Worm (Caenorhabditis elegans) whole organism, late embryonic: ENCODE measurements around the gene T26H5.14.

Source experiments
- C08G9.2 ChIP-seq: sonication (generic microtip); optimal IDR thresholded peaks from 2 replicates; lab custom pipeline; 2016; ENCODE audit warnings: mild to moderate bottlenecking, missing genetic modification characterization, moderate library complexity, missing compliant biosample characterization
- C38D4.7 ChIP-seq: fragments of 200-800 bp; sonication (Bioruptor generic); optimal IDR thresholded peaks from 2 replicates; lab custom pipeline; 2018; ENCODE audit warnings: mild to moderate bottlenecking, missing genetic modification characterization, moderate library complexity, missing compliant biosample characterization
- K02D7.2 ChIP-seq: sonication (generic microtip); optimal IDR thresholded peaks from 2 replicates; lab custom pipeline; 2017; ENCODE audit warnings: mild to moderate bottlenecking, missing genetic modification characterization, missing compliant biosample characterization
- K09A11.1 ChIP-seq: sonication (generic microtip); optimal IDR thresholded peaks from 2 replicates; lab custom pipeline; 2017; ENCODE audit warnings: antibody characterized with exemption, mild to moderate bottlenecking, missing genetic modification characterization, missing compliant biosample characterization; ENCODE audit not compliant: insufficient read depth
- Y22D7AL.16 ChIP-seq: sonication (generic microtip); optimal IDR thresholded peaks from 2 replicates; lab custom pipeline; 2016; ENCODE audit warnings: missing genetic modification characterization, missing compliant biosample characterization
- ceh-14 ChIP-seq: sonication (generic microtip); optimal IDR thresholded peaks from 2 replicates; lab custom pipeline; 2016; ENCODE audit warnings: missing genotype, missing genetic modification characterization, missing compliant biosample characterization
- ceh-18 ChIP-seq: sonication (generic microtip); optimal IDR thresholded peaks from 2 replicates; lab custom pipeline; 2016; ENCODE audit warnings: missing genetic modification characterization, missing compliant biosample characterization
- ceh-19 ChIP-seq: fragments of 200-800 bp; sonication (Bioruptor generic); optimal IDR thresholded peaks from 2 replicates; lab custom pipeline; 2018; ENCODE audit warnings: mild to moderate bottlenecking, missing genetic modification characterization, missing compliant biosample characterization
- ceh-2 ChIP-seq: sonication (generic microtip); optimal IDR thresholded peaks from 2 replicates; lab custom pipeline; 2016; ENCODE audit warnings: missing genotype, missing genetic modification characterization, missing compliant biosample characterization
- ceh-30 ChIP-seq: fragments of 150-350 bp; optimal IDR thresholded peaks from 2 replicates; lab custom pipeline; 2014; ENCODE audit warnings: missing biosample characterization, missing genetic modification characterization
- ceh-34 ChIP-seq: sonication (generic microtip); optimal IDR thresholded peaks from 2 replicates; lab custom pipeline; 2016; ENCODE audit warnings: mild to moderate bottlenecking, missing genetic modification characterization, missing compliant biosample characterization
- ceh-45 ChIP-seq: fragments of 200-800 bp; sonication (Bioruptor generic); IDR thresholded peaks from 2 replicates; pipeline ENCODE4 v1.3.6; 2022; ENCODE audit warnings: missing genetic modification reagents, missing genetic modification characterization, missing compliant biosample characterization
- ceh-48 ChIP-seq: sonication (generic microtip); optimal IDR thresholded peaks from 2 replicates; lab custom pipeline; 2016; ENCODE audit warnings: missing genetic modification characterization, inconsistent platforms, missing compliant biosample characterization
- ceh-9 ChIP-seq: sonication (generic microtip); optimal IDR thresholded peaks from 2 replicates; lab custom pipeline; 2016; ENCODE audit warnings: mild to moderate bottlenecking, missing genetic modification characterization, inconsistent platforms, missing compliant biosample characterization
- che-1 ChIP-seq: sonication (generic microtip); optimal IDR thresholded peaks from 2 replicates; lab custom pipeline; 2016; ENCODE audit warnings: mild to moderate bottlenecking, missing genetic modification characterization, missing compliant biosample characterization
- dmd-4 ChIP-seq: sonication (generic microtip); optimal IDR thresholded peaks from 2 replicates; lab custom pipeline; 2016; ENCODE audit warnings: borderline replicate concordance, missing genetic modification characterization, missing compliant biosample characterization
- dve-1 ChIP-seq: sonication (generic microtip); optimal IDR thresholded peaks from 2 replicates; lab custom pipeline; 2017; ENCODE audit warnings: antibody characterized with exemption, mild to moderate bottlenecking, missing genetic modification characterization, missing compliant biosample characterization
- elt-2 ChIP-seq: sonication (generic microtip); optimal IDR thresholded peaks from 2 replicates; lab custom pipeline; 2016; ENCODE audit warnings: missing genetic modification reagents, missing genetic modification characterization, missing compliant biosample characterization
- elt-4 ChIP-seq: sonication (generic microtip); optimal IDR thresholded peaks from 2 replicates; lab custom pipeline; 2016; ENCODE audit warnings: missing genetic modification characterization, missing compliant biosample characterization
- ets-4 ChIP-seq: sonication (generic microtip); optimal IDR thresholded peaks from 2 replicates; lab custom pipeline; 2016; ENCODE audit warnings: missing genetic modification characterization, missing compliant biosample characterization
- hlh-15 ChIP-seq: sonication (generic microtip); optimal IDR thresholded peaks from 2 replicates; lab custom pipeline; 2016; ENCODE audit warnings: missing genetic modification characterization, missing compliant biosample characterization
- hlh-30 ChIP-seq: sonication (generic microtip); optimal IDR thresholded peaks from 2 replicates; lab custom pipeline; 2017; ENCODE audit warnings: antibody characterized with exemption, missing genetic modification characterization, missing compliant biosample characterization; ENCODE audit not compliant: insufficient read depth
- hlh-6 ChIP-seq: sonication (generic microtip); optimal IDR thresholded peaks from 2 replicates; lab custom pipeline; 2016; ENCODE audit warnings: missing genotype, missing genetic modification characterization, missing compliant biosample characterization
- hlh-8 ChIP-seq: sonication (generic microtip); optimal IDR thresholded peaks from 2 replicates; lab custom pipeline; 2016; ENCODE audit warnings: missing genotype, missing genetic modification characterization, missing compliant biosample characterization
- lim-6 ChIP-seq: sonication (generic microtip); optimal IDR thresholded peaks from 2 replicates; lab custom pipeline; 2016; ENCODE audit warnings: missing genetic modification characterization, missing compliant biosample characterization
- lin-11 ChIP-seq: fragments of 200-800 bp; sonication (Bioruptor generic); optimal IDR thresholded peaks from 2 replicates; lab custom pipeline; 2018; ENCODE audit warnings: mild to moderate bottlenecking, missing genetic modification characterization, missing compliant biosample characterization
- madf-2 ChIP-seq: sonication (generic microtip); optimal IDR thresholded peaks from 2 replicates; lab custom pipeline; 2017; ENCODE audit warnings: missing genetic modification characterization, missing compliant biosample characterization
- mec-3 ChIP-seq: sonication (generic microtip); optimal IDR thresholded peaks from 2 replicates; lab custom pipeline; 2016; ENCODE audit warnings: borderline replicate concordance, missing genetic modification characterization, missing compliant biosample characterization
- nfya-1 ChIP-seq: sonication (generic microtip); optimal IDR thresholded peaks from 2 replicates; lab custom pipeline; 2017; ENCODE audit warnings: missing genetic modification characterization, mild to moderate bottlenecking, missing compliant biosample characterization, antibody characterized with exemption, moderate library complexity
- nhr-11 ChIP-seq: fragments of 150-350 bp; optimal IDR thresholded peaks from 2 replicates; lab custom pipeline; 2014; ENCODE audit warnings: missing biosample characterization, missing genetic modification characterization
- npax-4 ChIP-seq: sonication (generic microtip); optimal IDR thresholded peaks from 2 replicates; lab custom pipeline; 2016; ENCODE audit warnings: missing genetic modification characterization, missing compliant biosample characterization
- pat-9 ChIP-seq: fragments of 200-800 bp; sonication (Bioruptor generic); optimal IDR thresholded peaks from 2 replicates; lab custom pipeline; 2018; ENCODE audit warnings: mild to moderate bottlenecking, missing genetic modification characterization, moderate library complexity, missing compliant biosample characterization
- pax-1 ChIP-seq: fragments of 150-350 bp; optimal IDR thresholded peaks from 2 replicates; lab custom pipeline; 2014; ENCODE audit warnings: missing biosample characterization, missing genetic modification characterization
- pha-4 ChIP-seq: fragments of 150-350 bp; optimal IDR thresholded peaks from 2 replicates; lab custom pipeline; 2018; ENCODE audit warnings: missing biosample characterization, missing genetic modification reagents, missing genetic modification characterization
- pqm-1 ChIP-seq: sonication (generic microtip); optimal IDR thresholded peaks from 2 replicates; lab custom pipeline; 2016; ENCODE audit warnings: missing genetic modification characterization, missing compliant biosample characterization
- ref-2 ChIP-seq: sonication (generic microtip); optimal IDR thresholded peaks from 2 replicates; lab custom pipeline; 2016; ENCODE audit warnings: missing genetic modification characterization, missing compliant biosample characterization
- rnt-1 ChIP-seq: sonication (generic microtip); optimal IDR thresholded peaks from 2 replicates; lab custom pipeline; 2016; ENCODE audit warnings: missing genetic modification characterization, missing compliant biosample characterization
- sdc-2 ChIP-seq: sonication (generic microtip); optimal IDR thresholded peaks from 2 replicates; lab custom pipeline; 2016; ENCODE audit warnings: missing genotype, missing genetic modification characterization, missing compliant biosample characterization
- sox-4 ChIP-seq: sonication (generic microtip); optimal IDR thresholded peaks from 2 replicates; lab custom pipeline; 2017; ENCODE audit warnings: mild to moderate bottlenecking, missing genetic modification characterization, inconsistent platforms, missing compliant biosample characterization
- syd-9 ChIP-seq: sonication (generic microtip); optimal IDR thresholded peaks from 2 replicates; lab custom pipeline; 2016; ENCODE audit warnings: mild to moderate bottlenecking, missing genetic modification characterization, moderate library complexity, missing compliant biosample characterization
- tbx-2 ChIP-seq: sonication (generic microtip); optimal IDR thresholded peaks from 2 replicates; lab custom pipeline; 2016; ENCODE audit warnings: missing genetic modification characterization, missing compliant biosample characterization
- tbx-7 ChIP-seq: sonication (generic microtip); optimal IDR thresholded peaks from 2 replicates; lab custom pipeline; 2016; ENCODE audit warnings: missing genotype, missing genetic modification characterization, missing compliant biosample characterization
- unc-3 ChIP-seq, 2 experiments: fragments of 200-800 bp in 1 of 2; sonication (Bioruptor generic) in 1 of 2; sonication (generic microtip) in 1 of 2; conservative IDR thresholded peaks in 1 of 2; optimal IDR thresholded peaks in 1 of 2; 2 replicates each; pipeline versions ENCODE4 v1.3.6 to Lab custom; 2016 to 2022; ENCODE audit warnings: missing compliant biosample characterization in 2 of 2, missing genetic modification characterization in 2 of 2, missing genetic modification reagents in 1 of 2
- unc-42 ChIP-seq: sonication (generic microtip); optimal IDR thresholded peaks from 2 replicates; lab custom pipeline; 2016; ENCODE audit warnings: missing genotype, missing genetic modification characterization, missing compliant biosample characterization
- unc-55 ChIP-seq: sonication (generic microtip); optimal IDR thresholded peaks from 2 replicates; lab custom pipeline; 2017; ENCODE audit warnings: missing biosample characterization, missing genetic modification reagents, missing genetic modification characterization

The T26H5.14 gene

ce11 chrV:15459088-15459487 is 10.1 kb downstream of the T26H5.14 start, which contains the start of gene str-71:
str-71 (minus strand) TSS chrV:15459188.
- TF ChIP-seq hlh-6 (tag; lab: Kevin White, UChicago): no peak

- TF ChIP-seq C08G9.2 (tag; lab: Kevin White, UChicago) (no peak), lin-11 (tag; lab: Kevin White, UChicago) (no peak), lim-6 (no peak), pha-4 (no peak), elt-2 (tag; lab: Kevin White, UChicago) (no peak), unc-3 (GFP tag; conservative IDR thresholded peaks at IDR 0.05; lab: Robert Waterston, UW) (no peak), unc-3 (tag; optimal IDR thresholded peaks at IDR 0.05; lab: Kevin White, UChicago) (no peak), ceh-14 (tag; lab: Kevin White, UChicago) (no peak)
Observed at ce11 chrV:15464402-15464801, 15.4 kb downstream of the T26H5.14 start, which contains the start of gene rocf-1. rocf-1 (minus strand) TSS chrV:15464502.

- TF ChIP-seq madf-2 (tag; lab: Kevin White, UChicago): peak; percentile 90
- TF ChIP-seq unc-55: no peak
- TF ChIP-seq ceh-9 (tag; lab: Kevin White, UChicago): peak; percentile 18
- TF ChIP-seq ets-4 (tag; lab: Kevin White, UChicago): peak; percentile 34
- peak; percentile 87 for TF ChIP-seq pat-9 (tag; lab: Kevin White, UChicago)
- TF ChIP-seq elt-4 (tag; lab: Kevin White, UChicago): no peak
- TF ChIP-seq unc-42 (tag; lab: Kevin White, UChicago): peak; percentile 2
- peak; percentile 93 for TF ChIP-seq dmd-4
- TF ChIP-seq rnt-1 (tag; lab: Kevin White, UChicago): peak; percentile 81
- TF ChIP-seq ceh-45 (GFP tag; lab: Robert Waterston, UW): peak; percentile 73
- peak; percentile 69 for TF ChIP-seq hlh-15
- peak; percentile 39 for TF ChIP-seq hlh-8
- peak; percentile 74 for TF ChIP-seq lin-11 (tag; lab: Kevin White, UChicago)
- TF ChIP-seq hlh-30 (tag; lab: Kevin White, UChicago): peak; percentile 47
- TF ChIP-seq pax-1 (tag; lab: Kevin White, UChicago): no peak
- TF ChIP-seq tbx-2: peak; percentile 82
- peak; percentile 80 for TF ChIP-seq che-1 (tag; lab: Kevin White, UChicago)
- TF ChIP-seq npax-4 (tag; lab: Kevin White, UChicago): peak; percentile 71
- peak; percentile 84 for TF ChIP-seq syd-9 (tag; lab: Kevin White, UChicago)
- TF ChIP-seq ceh-19 (GFP tag; lab: Kevin White, UChicago): peak; percentile 84
- peak; percentile 53 for TF ChIP-seq ceh-48 (tag; lab: Kevin White, UChicago)
- TF ChIP-seq ceh-34: peak; percentile 86
- peak; percentile 61 for TF ChIP-seq tbx-7 (tag; lab: Kevin White, UChicago)
- peak; percentile 86 for TF ChIP-seq Y22D7AL.16 (tag; lab: Kevin White, UChicago)
- TF ChIP-seq sdc-2: peak; percentile 80
- no peak for TF ChIP-seq mec-3 (tag; lab: Kevin White, UChicago)
- peak; percentile 78 for TF ChIP-seq K02D7.2
- TF ChIP-seq ceh-30 (tag; lab: Kevin White, UChicago): peak; percentile 60
- TF ChIP-seq K09A11.1 (tag; lab: Kevin White, UChicago): peak; percentile 73
- TF ChIP-seq hlh-6 (tag; lab: Kevin White, UChicago): peak; percentile 86
- TF ChIP-seq ceh-2 (tag; lab: Kevin White, UChicago): peak; percentile 64
- peak; percentile 72 for TF ChIP-seq ceh-18
- TF ChIP-seq C38D4.7 (GFP tag; lab: Kevin White, UChicago): peak; percentile 72
- TF ChIP-seq sox-4 (tag; lab: Kevin White, UChicago): peak; percentile 77
- peak; percentile 79 for TF ChIP-seq ref-2 (tag; lab: Kevin White, UChicago)
- peak; percentile 75 for TF ChIP-seq unc-3 (GFP tag; conservative IDR thresholded peaks at IDR 0.05; lab: Robert Waterston, UW)
- TF ChIP-seq unc-3 (tag; optimal IDR thresholded peaks at IDR 0.05; lab: Kevin White, UChicago): peak; percentile 88
- peak; percentile 83 for TF ChIP-seq dve-1
- TF ChIP-seq nhr-11: no peak
- TF ChIP-seq pqm-1: peak; percentile 87
- TF ChIP-seq nfya-1 (tag; lab: Kevin White, UChicago): peak; percentile 77
- TF ChIP-seq C08G9.2 (tag; lab: Kevin White, UChicago): peak; percentile 79
Observed at ce11 chrV:15465032-15465727, 16.2 kb downstream of the T26H5.14 start, which contains the start of gene pqn-71. pqn-71 (plus strand) TSS chrV:15465677.
